Worm (Caenorhabditis elegans) whole organism, early embryonic: ENCODE results near the gene F59B2.14.

ENCODE experiments used
- F13C5.2 ChIP-seq: sonication (generic microtip); optimal IDR thresholded peaks from 2 replicates; lab custom pipeline; 2017; ENCODE audit warnings: mild to moderate bottlenecking, missing genetic modification characterization, inconsistent platforms, missing compliant biosample characterization
- aly-1 ChIP-seq: sonication (generic microtip); optimal IDR thresholded peaks from 2 replicates; lab custom pipeline; 2016; ENCODE audit warnings: missing genetic modification characterization, missing compliant biosample characterization
- ama-1 ChIP-seq: fragments of 150-350 bp; optimal IDR thresholded peaks from 2 replicates; lab custom pipeline; 2014
- ceh-13 ChIP-seq: fragments of 200-800 bp; sonication (Bioruptor generic); optimal IDR thresholded peaks from 2 replicates; lab custom pipeline; 2018; ENCODE audit warnings: mild to moderate bottlenecking, missing genetic modification characterization, missing compliant biosample characterization
- ceh-36 ChIP-seq: sonication (generic microtip); optimal IDR thresholded peaks from 2 replicates; lab custom pipeline; 2016; ENCODE audit warnings: missing genetic modification characterization, inconsistent platforms, missing compliant biosample characterization
- ets-7 ChIP-seq: sonication (generic microtip); optimal IDR thresholded peaks from 2 replicates; lab custom pipeline; 2016; ENCODE audit warnings: missing genotype, missing genetic modification characterization, missing compliant biosample characterization
- flt-1 ChIP-seq: fragments of 200-800 bp; sonication (Bioruptor generic); IDR thresholded peaks from 2 replicates; pipeline ENCODE4 v1.3.6; 2022; ENCODE audit warnings: missing genetic modification characterization, missing compliant biosample characterization
- hmbx-1 ChIP-seq: sonication (generic microtip); optimal IDR thresholded peaks from 2 replicates; lab custom pipeline; 2016; ENCODE audit warnings: mild to moderate bottlenecking, missing genetic modification characterization, missing compliant biosample characterization
- hmg-4 ChIP-seq: fragments of 200-800 bp; sonication (Bioruptor generic); optimal IDR thresholded peaks from 2 replicates; lab custom pipeline; 2018; ENCODE audit warnings: mild to moderate bottlenecking, missing genetic modification characterization, missing compliant biosample characterization
- hnd-1 ChIP-seq: sonication (generic microtip); optimal IDR thresholded peaks from 2 replicates; lab custom pipeline; 2016; ENCODE audit warnings: missing genetic modification characterization, missing compliant biosample characterization
- pes-1 ChIP-seq: fragments of 200-800 bp; sonication (Bioruptor generic); IDR thresholded peaks from 2 replicates; pipeline ENCODE4 v1.3.6; 2022; ENCODE audit warnings: missing genetic modification reagents, missing genetic modification characterization, missing compliant biosample characterization
- scrt-1 ChIP-seq: fragments of 200-800 bp; sonication (Bioruptor generic); IDR thresholded peaks from 2 replicates; pipeline ENCODE4 v1.3.6; 2022; ENCODE audit warnings: missing genetic modification characterization, missing compliant biosample characterization
- sea-1 ChIP-seq: fragments of 200-800 bp; sonication (Bioruptor generic); conservative IDR thresholded peaks from 2 replicates; pipeline ENCODE4 v1.3.6; 2022; ENCODE audit warnings: missing genetic modification characterization, missing compliant biosample characterization
- tra-4 ChIP-seq: sonication (generic microtip); optimal IDR thresholded peaks from 2 replicates; lab custom pipeline; 2017; ENCODE audit warnings: missing genetic modification characterization, missing compliant biosample characterization

DNA sequence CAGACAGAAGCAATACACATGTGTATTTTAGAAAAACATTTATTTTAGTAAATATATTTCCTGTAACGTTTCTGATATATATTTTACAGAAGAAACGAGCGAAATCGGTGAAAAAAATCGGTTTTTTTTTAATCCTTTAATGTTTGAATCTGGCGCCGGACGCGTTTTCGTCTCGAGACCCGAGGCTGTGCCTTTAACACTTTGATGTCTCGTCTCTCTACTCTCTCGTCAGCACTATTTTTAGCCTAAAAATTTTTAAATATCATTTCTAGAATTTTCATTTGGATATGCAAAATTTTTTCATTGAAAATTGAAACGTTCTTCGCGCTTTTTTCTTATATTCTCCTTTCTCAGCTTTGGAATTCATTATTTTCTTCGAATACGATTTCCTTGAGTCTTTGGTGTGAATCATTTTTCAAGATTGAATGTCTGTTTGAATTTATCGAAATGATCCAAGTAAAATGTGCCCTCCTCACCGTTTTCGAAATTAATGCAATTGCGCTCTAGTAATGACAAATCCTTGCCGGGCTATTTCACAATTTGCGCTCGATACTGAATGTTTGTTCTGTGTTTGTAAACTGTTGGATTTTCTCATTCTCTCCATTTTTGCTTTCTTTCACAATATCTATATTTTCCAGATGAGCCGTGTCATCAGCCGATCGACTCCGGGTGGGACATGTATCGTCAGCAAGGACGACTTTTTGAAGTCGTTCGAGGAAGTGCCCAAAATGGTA lies 32.1 kb upstream of the F59B2.14 start, which contains the start of gene cls-2:
- TF ChIP-seq ama-1 (lab: Kevin White, UChicago), result no peak
- 0 out of 2 replicates have a peak, but pooled peaks have one; percentile 58 for TF ChIP-seq sea-1 (GFP tag; lab: Robert Waterston, UW)
- no peak for TF ChIP-seq F13C5.2 (tag; lab: Kevin White, UChicago)
- no peak for TF ChIP-seq pes-1 (GFP tag; lab: Robert Waterston, UW)
- no peak for TF ChIP-seq hnd-1 (tag; lab: Kevin White, UChicago)
- TF ChIP-seq scrt-1 (GFP tag; lab: Robert Waterston, UW), result no peak
- no peak for TF ChIP-seq ceh-36 (tag; lab: Kevin White, UChicago)
- no peak for TF ChIP-seq flt-1
- TF ChIP-seq aly-1 (tag; lab: Kevin White, UChicago), result no peak
- TF ChIP-seq ets-7, result no peak
- no peak for TF ChIP-seq hmg-4
- no peak for TF ChIP-seq tra-4
- no peak for TF ChIP-seq ceh-13 (GFP tag; lab: Kevin White, UChicago)
- no peak for TF ChIP-seq hmbx-1
